Fruit fly (Drosophila melanogaster): ENCODE data around the gene CG13643.

Gene CG13643

DNA sequence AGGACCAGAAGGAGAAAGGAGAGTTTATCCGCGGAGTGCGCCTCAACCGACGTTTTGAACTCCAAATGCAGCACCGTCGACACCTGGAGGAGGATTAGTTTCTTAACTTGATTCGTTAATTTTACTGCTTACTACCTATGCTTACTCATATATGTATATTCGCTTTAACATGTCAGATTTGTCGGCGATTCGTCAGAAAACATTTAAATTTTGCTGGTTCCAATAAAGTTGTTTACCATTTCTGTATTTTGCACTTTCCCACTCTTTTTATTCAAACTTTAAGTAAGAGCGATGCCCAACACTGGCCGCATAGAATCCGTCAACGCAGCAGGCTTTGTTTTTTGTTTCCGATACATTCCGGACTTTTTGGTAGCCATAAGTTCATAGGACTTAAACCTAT lies 19.1 kb upstream of the CG13643 start, which contains the start of gene Trf4-2:
Gene Trf4-2 (plus strand): TSS at position 301 of the 400 bp plus-strand sequence.
- TF ChIP-seq CG9705 (GFP tag; optimal IDR thresholded peaks at IDR 0.05) (no peak), Mio (GFP tag; optimal IDR thresholded peaks at IDR 0.05) (no peak), sv (GFP tag; optimal IDR thresholded peaks at IDR 0.05) (no peak), fru (GFP tag; optimal IDR thresholded peaks at IDR 0.05) (no peak), dsf (GFP tag; optimal IDR thresholded peaks at IDR 0.05; ENCODE audit: borderline replicate concordance) (no peak), sage (GFP tag; optimal IDR thresholded peaks at IDR 0.05) (no peak), CrebA (GFP tag; optimal IDR thresholded peaks at IDR 0.05; ENCODE audit: borderline replicate concordance) (no peak), Dif (GFP tag; optimal IDR thresholded peaks at IDR 0.05; ENCODE audit: partially characterized antibody) (no peak), foxo (GFP tag; optimal IDR thresholded peaks at IDR 0.05) (no peak), woc (GFP tag; optimal IDR thresholded peaks at IDR 0.05) (no peak), br (GFP tag; optimal IDR thresholded peaks at IDR 0.05) (no peak), GATAd (GFP tag; optimal IDR thresholded peaks at IDR 0.05) (no peak), Jra (GFP tag; optimal IDR thresholded peaks at IDR 0.05) (no peak), ey (GFP tag; optimal IDR thresholded peaks at IDR 0.05) (no peak)

DNA sequence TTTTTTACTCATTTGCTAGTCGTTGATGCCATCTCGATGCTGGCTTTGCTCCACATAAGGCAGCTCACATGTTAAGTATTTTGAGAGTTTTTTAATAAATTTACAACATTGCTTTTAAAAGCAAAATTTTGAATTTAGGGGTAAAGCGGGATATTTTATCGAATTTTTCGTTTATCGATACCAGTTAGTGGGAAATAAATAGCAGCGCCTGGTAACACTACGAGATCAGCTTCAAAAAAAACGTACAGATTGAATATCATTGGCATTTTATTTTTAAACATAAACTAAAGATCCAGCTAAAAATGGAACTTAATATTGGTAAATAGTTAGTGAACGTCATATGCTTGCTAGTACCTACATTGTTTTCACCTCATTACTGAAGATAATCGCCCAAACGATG lies 16.5 kb upstream of the CG13643 start, which contains the start of gene Mink:
Gene Mink (plus strand): TSS at position 204 of the 400 bp plus-strand sequence.
- no peak for TF ChIP-seq Jra (GFP tag; optimal IDR thresholded peaks at IDR 0.05)
- TF ChIP-seq Myc (optimal IDR thresholded peaks at IDR 0.05): no peak
- TF ChIP-seq fru (GFP tag; optimal IDR thresholded peaks at IDR 0.05): no peak
- TF ChIP-seq Rel (GFP tag; optimal IDR thresholded peaks at IDR 0.05): no peak
- no peak for TF ChIP-seq Rel (tag; optimal IDR thresholded peaks at IDR 0.05)

DNA sequence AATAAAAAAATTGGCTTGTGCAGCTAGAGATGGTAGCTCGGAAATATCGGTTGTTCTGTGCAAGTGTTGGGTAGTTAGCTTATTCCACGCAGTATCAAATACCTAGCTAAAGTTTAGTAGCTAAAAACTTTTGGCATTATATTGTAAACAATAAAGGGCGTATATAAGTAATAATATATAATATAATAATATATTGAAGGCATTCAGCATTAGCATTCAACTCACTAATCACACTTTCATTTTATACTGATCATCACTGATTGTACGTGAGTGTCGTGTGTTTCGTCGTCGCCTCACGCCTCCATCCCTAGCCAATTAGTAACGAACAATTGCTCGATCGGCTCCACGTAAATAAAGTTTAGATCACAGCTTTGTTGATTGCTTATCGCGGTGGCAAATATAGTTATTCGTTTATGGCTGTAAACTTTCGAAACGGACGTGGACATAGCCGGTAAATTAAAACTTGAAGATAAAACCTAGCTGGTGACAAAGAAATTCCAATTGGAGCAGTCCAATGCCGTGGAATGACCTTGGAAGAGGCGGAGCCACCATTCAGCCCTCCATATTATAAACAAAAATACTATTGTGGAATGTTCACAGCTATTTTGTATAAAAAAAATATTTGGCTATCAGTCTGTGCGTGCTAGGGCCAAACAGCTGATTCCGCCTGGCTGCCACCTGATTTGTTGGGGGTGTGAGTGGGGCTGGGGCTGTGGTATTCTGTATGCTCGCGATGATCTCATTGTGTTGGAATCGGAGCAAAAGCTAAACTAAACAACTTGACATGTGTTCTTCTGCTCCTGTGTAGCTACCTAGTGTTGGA lies 12.2 kb upstream of the CG13643 start, which contains the start of the genes PIG-S, sud1 and CG11168:
Gene PIG-S (minus strand): TSS at position 51 of the 823 bp plus-strand sequence.
Gene sud1 (minus strand): TSS at position 51 of the 823 bp plus-strand sequence.
Gene CG11168 (plus strand): TSS at position 293 of the 823 bp plus-strand sequence.
- TF ChIP-seq Hnf4 (GFP tag; optimal IDR thresholded peaks at IDR 0.05): no peak
- peak; percentile 30 for TF ChIP-seq sv (GFP tag; optimal IDR thresholded peaks at IDR 0.05)
- TF ChIP-seq foxo (GFP tag; optimal IDR thresholded peaks at IDR 0.05): peak in 1 of 2 experiments; percentile 60
- peak; percentile 47 for TF ChIP-seq CG9705 (GFP tag; optimal IDR thresholded peaks at IDR 0.05)
- TF ChIP-seq woc (GFP tag; optimal IDR thresholded peaks at IDR 0.05): peak; percentile 66
- TF ChIP-seq rgr (GFP tag; optimal IDR thresholded peaks at IDR 0.05): peak; percentile 64
- peak; percentile 97 for TF ChIP-seq Myc (optimal IDR thresholded peaks at IDR 0.05)
- TF ChIP-seq ey (GFP tag; optimal IDR thresholded peaks at IDR 0.05): peak; percentile 8
- TF ChIP-seq psq (GFP tag; optimal IDR thresholded peaks at IDR 0.05): peak; percentile 59
- peak; percentile 71 for TF ChIP-seq HLH106 (tag; optimal IDR thresholded peaks at IDR 0.05)
- no peak for TF ChIP-seq brk (GFP tag; optimal IDR thresholded peaks at IDR 0.05)
- TF ChIP-seq Dif (GFP tag; optimal IDR thresholded peaks at IDR 0.05; ENCODE audit: partially characterized antibody): no peak
- TF ChIP-seq OdsH (GFP tag; optimal IDR thresholded peaks at IDR 0.05): peak; percentile 30

DNA sequence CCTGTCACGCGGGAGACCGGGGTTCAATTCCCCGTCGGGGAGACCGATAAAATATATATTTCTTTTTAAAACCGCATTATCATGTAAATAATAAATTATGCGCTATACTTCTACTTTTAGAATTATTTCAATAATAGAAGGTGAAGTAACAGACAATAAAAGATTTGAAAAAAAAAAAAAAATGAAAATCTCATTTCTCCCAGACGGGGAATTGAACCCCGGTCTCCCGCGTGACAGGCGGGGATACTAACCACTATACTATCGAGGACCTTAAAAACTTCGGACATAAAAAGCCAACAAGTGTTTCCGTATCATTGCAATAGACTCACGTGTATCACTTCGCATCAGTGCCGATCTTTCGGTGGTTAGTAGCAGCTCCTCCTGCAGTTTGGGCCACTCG lies 9.1 kb upstream of the CG13643 start:
- no peak for TF ChIP-seq Dif (GFP tag; optimal IDR thresholded peaks at IDR 0.05; ENCODE audit: partially characterized antibody)
- no peak for TF ChIP-seq HLH106 (tag; optimal IDR thresholded peaks at IDR 0.05)

DNA sequence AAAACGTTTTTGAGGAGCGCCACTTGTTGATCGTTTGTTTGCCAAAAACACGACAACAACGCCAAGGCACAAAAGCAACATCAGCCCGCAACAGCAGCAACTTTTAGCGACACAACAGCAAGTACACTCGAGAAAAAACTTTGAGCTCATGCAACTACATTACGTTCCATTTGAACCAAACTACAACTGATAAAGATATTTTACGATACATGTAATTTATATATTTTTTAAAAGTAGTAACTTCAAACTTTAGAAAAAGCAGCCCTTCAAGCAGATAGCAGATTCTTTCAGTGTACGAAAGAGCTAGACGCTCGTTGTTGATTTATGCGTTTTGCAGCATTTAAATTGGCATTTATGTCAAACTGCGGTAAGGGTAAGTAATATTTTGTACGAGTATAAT lies 4.3 kb upstream of the CG13643 start:
- no peak for TF ChIP-seq br (GFP tag; optimal IDR thresholded peaks at IDR 0.05)
- no peak for TF ChIP-seq OdsH (GFP tag; optimal IDR thresholded peaks at IDR 0.05)
- TF ChIP-seq foxo (GFP tag; optimal IDR thresholded peaks at IDR 0.05): no peak
- TF ChIP-seq sv (GFP tag; optimal IDR thresholded peaks at IDR 0.05): no peak
- no peak for TF ChIP-seq Vsx2 (GFP tag; optimal IDR thresholded peaks at IDR 0.05; ENCODE audit: partially characterized antibody)
- TF ChIP-seq lola (GFP tag; optimal IDR thresholded peaks at IDR 0.05): no peak
- TF ChIP-seq Mio (GFP tag; optimal IDR thresholded peaks at IDR 0.05): no peak
- no peak for TF ChIP-seq brk (GFP tag; optimal IDR thresholded peaks at IDR 0.05)
- TF ChIP-seq sage (GFP tag; optimal IDR thresholded peaks at IDR 0.05): no peak
- TF ChIP-seq rgr (GFP tag; optimal IDR thresholded peaks at IDR 0.05): no peak
- no peak for TF ChIP-seq Sp1 (GFP tag; optimal IDR thresholded peaks at IDR 0.05)
- no peak for TF ChIP-seq N (GFP tag; optimal IDR thresholded peaks at IDR 0.05)

DNA sequence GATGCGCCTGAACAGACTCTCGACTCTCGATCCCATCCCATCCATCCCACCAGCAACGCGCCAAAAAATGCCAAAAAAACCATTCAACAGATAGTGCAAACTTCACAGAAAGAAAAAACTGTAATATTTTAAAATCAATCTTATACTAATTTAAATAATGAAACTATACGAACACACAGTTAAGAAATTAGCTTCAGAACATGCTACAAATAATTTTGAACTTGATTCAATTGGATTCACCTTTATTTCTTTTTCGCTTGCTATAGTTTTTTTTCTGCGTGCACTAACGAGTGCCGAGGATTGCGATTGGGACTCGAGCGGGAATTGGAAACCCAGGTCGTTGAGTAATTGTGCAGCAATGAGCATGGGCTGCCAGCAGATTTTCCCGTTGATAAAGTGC lies 2.2 kb upstream of the CG13643 start:
- no peak for TF ChIP-seq foxo (GFP tag; optimal IDR thresholded peaks at IDR 0.05)
- TF ChIP-seq sage (GFP tag; optimal IDR thresholded peaks at IDR 0.05): no peak
- no peak for TF ChIP-seq rgr (GFP tag; optimal IDR thresholded peaks at IDR 0.05)
- TF ChIP-seq Jra (GFP tag; optimal IDR thresholded peaks at IDR 0.05): no peak
- no peak for TF ChIP-seq Vsx2 (GFP tag; optimal IDR thresholded peaks at IDR 0.05; ENCODE audit: partially characterized antibody)
- no peak for TF ChIP-seq dmrt93B (GFP tag; optimal IDR thresholded peaks at IDR 0.05)
- TF ChIP-seq Hr78 (GFP tag; optimal IDR thresholded peaks at IDR 0.05): no peak
- no peak for TF ChIP-seq Dif (GFP tag; optimal IDR thresholded peaks at IDR 0.05; ENCODE audit: partially characterized antibody)
- TF ChIP-seq brk (GFP tag; optimal IDR thresholded peaks at IDR 0.05): no peak
- no peak for TF ChIP-seq GATAd (GFP tag; optimal IDR thresholded peaks at IDR 0.05)
- TF ChIP-seq OdsH (GFP tag; optimal IDR thresholded peaks at IDR 0.05): no peak
- TF ChIP-seq psq (GFP tag; optimal IDR thresholded peaks at IDR 0.05): no peak
- no peak for TF ChIP-seq woc (GFP tag; optimal IDR thresholded peaks at IDR 0.05)
